Fruit fly (Drosophila melanogaster) whole organism: Measurements from ENCODE around the gene Tctp.

Source experiments
- psq ChIP-seq: fragments of >200 bp; optimal IDR thresholded peaks from 2 replicates; lab custom pipeline; 2017
- usp ChIP-seq: fragments of >200 bp; optimal IDR thresholded peaks from 2 replicates; lab custom pipeline; 2017; ENCODE audit warnings: missing biosample characterization, missing genetic modification characterization, mixed read lengths

- TF ChIP-seq usp (GFP tag; lab: Kevin White, UChicago) (no peak), psq (no peak)
Observed at dm6 chr3R:11214449-11214950, 4.5 kb downstream of the Tctp start, which contains the start of gene ZnT86D.
